Worm (Caenorhabditis elegans) whole organism, L4/young adult: Measurements from ENCODE around the gene Y69A2AR.47.

Source experiments
- W03F9.2 ChIP-seq: fragments of 150-350 bp; optimal IDR thresholded peaks from 2 replicates; lab custom pipeline; 2014; ENCODE audit warnings: missing biosample characterization, missing genetic modification characterization
- him-1 ChIP-seq: sonication (generic microtip); optimal IDR thresholded peaks from 2 replicates; lab custom pipeline; 2016; ENCODE audit warnings: missing genotype, missing genetic modification reagents, missing genetic modification characterization, missing compliant biosample characterization

ce11 chrIV:2600841-2601240, 3.3 kb downstream of the Y69A2AR.47 start, which contains the start of gene epg-9:
- TF ChIP-seq him-1 (tag; lab: Kevin White, UChicago) (no peak), W03F9.2 (no peak)
